Fruit fly (Drosophila melanogaster) whole organism: ENCODE results near the gene sowi.

Source experiments
- CG8478 ChIP-seq: fragments of >200 bp; optimal IDR thresholded peaks from 2 replicates; lab custom pipeline; 2018; ENCODE audit warnings: inconsistent platforms
- Dll ChIP-seq: fragments of >200 bp; optimal IDR thresholded peaks from 2 replicates; lab custom pipeline; 2017
- EcR ChIP-seq, 2 experiments: fragments of >200 bp; optimal IDR thresholded peaks; 2 replicates each; lab custom pipeline; 2017; ENCODE audit warnings: missing biosample characterization in 2 of 2, missing genetic modification characterization in 2 of 2, missing genetic modification reagents in 2 of 2
- psq ChIP-seq: fragments of >200 bp; optimal IDR thresholded peaks from 2 replicates; lab custom pipeline; 2017
- usp ChIP-seq: fragments of >200 bp; optimal IDR thresholded peaks from 2 replicates; lab custom pipeline; 2017; ENCODE audit warnings: missing biosample characterization, missing genetic modification characterization, mixed read lengths

DNA sequence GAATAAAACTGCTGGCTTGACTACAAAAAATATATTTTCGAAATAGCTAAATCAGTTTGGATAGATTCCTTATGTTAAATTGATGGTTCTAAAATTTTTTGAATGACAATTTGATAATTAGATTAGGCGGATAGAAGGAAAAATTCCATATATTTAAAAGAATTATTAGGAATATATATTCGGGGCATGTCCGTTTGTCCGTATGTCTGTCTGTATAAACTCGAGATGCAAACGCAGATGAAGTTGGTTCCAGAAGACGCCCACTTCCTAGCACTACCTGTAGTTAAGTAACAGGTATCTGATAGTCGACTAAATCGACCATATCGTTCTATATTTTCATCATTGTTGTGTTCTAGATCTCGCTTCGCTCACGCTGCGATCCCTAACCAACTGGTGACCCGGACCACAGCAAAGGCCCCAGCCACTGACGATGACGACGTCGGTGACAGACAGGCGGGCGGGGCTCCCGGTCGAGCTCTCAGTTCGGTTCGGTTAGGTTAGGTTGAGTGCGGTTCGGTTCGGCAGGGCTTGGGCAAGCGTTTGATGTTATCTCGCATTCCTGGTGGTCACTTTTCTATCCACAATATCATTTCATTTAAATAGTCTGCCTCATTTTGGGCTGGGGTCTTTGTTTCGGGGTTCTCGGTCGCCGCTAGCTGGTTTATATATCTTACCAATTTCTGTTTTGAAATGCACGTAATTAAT lies 44.8 kb upstream of the sowi start:
- TF ChIP-seq EcR (GFP tag; optimal IDR thresholded peaks at IDR 0.05; lab: Kevin White, UChicago) (no peak), psq (lab: Kevin White, UChicago) (no peak), CG8478 (no peak), Dll (lab: Kevin White, UChicago) (no peak), usp (no peak)
